Worm (Caenorhabditis elegans) whole organism, midembryonic: ENCODE results near the gene pfs-2.

Experiments used
- med-1 ChIP-seq: sonication (generic microtip); optimal IDR thresholded peaks from 2 replicates; lab custom pipeline; 2017; ENCODE audit warnings: missing genetic modification characterization, mild to moderate bottlenecking, missing compliant biosample characterization, antibody characterized with exemption, missing genetic modification reagents; ENCODE audit not compliant: insufficient read depth
- ref-1 ChIP-seq: fragments of 200-800 bp; sonication (Bioruptor generic); conservative IDR thresholded peaks from 2 replicates; pipeline ENCODE4 v1.3.6; 2022; ENCODE audit warnings: missing genetic modification reagents, missing genetic modification characterization, missing compliant biosample characterization
- tab-1 ChIP-seq: fragments of 200-800 bp; sonication (Bioruptor generic); IDR thresholded peaks from 2 replicates; pipeline ENCODE4 v1.3.6; 2022; ENCODE audit warnings: missing genetic modification characterization, missing compliant biosample characterization
- ztf-29 ChIP-seq: fragments of 200-800 bp; sonication (Bioruptor generic); IDR thresholded peaks from 2 replicates; pipeline ENCODE4 v1.3.6; 2022; ENCODE audit warnings: missing genetic modification reagents, missing genetic modification characterization, missing compliant biosample characterization

- TF ChIP-seq ztf-29 (GFP tag; lab: Robert Waterston, UW) (no peak), ref-1 (GFP tag; lab: Robert Waterston, UW) (no peak), tab-1 (GFP tag; lab: Robert Waterston, UW) (no peak), med-1 (GFP tag; lab: Kevin White, UChicago) (no peak)
Measured at ce11 chrII:14407332-14408270, 49.4 kb downstream of the pfs-2 start.
